Fruit fly (Drosophila melanogaster) whole organism, embryonic: ENCODE measurements around the gene CG6441.
A peak's percentile ranks its signal among the peaks of the same experiment; 100 is the strongest.

Experiments
- CG10147 ChIP-seq: fragments of 200-800 bp; sonication (Bioruptor generic); optimal IDR thresholded peaks from 2 replicates; lab custom pipeline; 2019; ENCODE audit warnings: missing biosample characterization, mild to moderate bottlenecking, missing genetic modification characterization, moderate library complexity
- CG10462 ChIP-seq: fragments of 200-800 bp; sonication (Bioruptor generic); optimal IDR thresholded peaks from 2 replicates; lab custom pipeline; 2016; ENCODE audit warnings: missing biosample characterization, missing genetic modification characterization
- CG11085 ChIP-seq: fragments of 200-800 bp; sonication (Bioruptor generic); IDR thresholded peaks from 2 replicates; pipeline ENCODE4 v1.3.6; 2022; ENCODE audit warnings: missing biosample characterization, missing genetic modification characterization
- CG11247 ChIP-seq: fragments of 200-800 bp; sonication (Bioruptor generic); IDR thresholded peaks from 2 replicates; pipeline ENCODE4 v1.3.6; 2022; ENCODE audit warnings: missing biosample characterization, missing genetic modification characterization
- CG11504 ChIP-seq: fragments of 200-800 bp; sonication (Bioruptor generic); optimal IDR thresholded peaks from 3 replicates; lab custom pipeline; 2019; ENCODE audit warnings: missing biosample characterization, mild to moderate bottlenecking, missing genetic modification characterization, moderate library complexity
- CG12071 ChIP-seq: fragments of 200-800 bp; sonication (Bioruptor generic); optimal IDR thresholded peaks from 3 replicates; lab custom pipeline; 2018; ENCODE audit warnings: missing biosample characterization, mild to moderate bottlenecking, missing genetic modification characterization
- CG12219 ChIP-seq: fragments of 200-800 bp; sonication (Bioruptor generic); optimal IDR thresholded peaks from 3 replicates; lab custom pipeline; 2018; ENCODE audit warnings: missing biosample characterization, mild to moderate bottlenecking, missing genetic modification characterization
- CG12391 ChIP-seq: fragments of 200-800 bp; sonication (Bioruptor generic); optimal IDR thresholded peaks from 3 replicates; lab custom pipeline; 2018; ENCODE audit warnings: missing biosample characterization, mild to moderate bottlenecking, missing genetic modification characterization, moderate library complexity
- CG13424 ChIP-seq: fragments of 200-800 bp; sonication (Bioruptor generic); optimal IDR thresholded peaks from 2 replicates; lab custom pipeline; 2019; ENCODE audit warnings: missing biosample characterization, mild to moderate bottlenecking, missing genetic modification characterization, moderate library complexity
- CG15514 ChIP-seq: fragments of 200-800 bp; sonication (Bioruptor generic); optimal IDR thresholded peaks from 3 replicates; lab custom pipeline; 2017; ENCODE audit warnings: missing biosample characterization, missing genetic modification characterization, mild to moderate bottlenecking, moderate library complexity, missing genetic modification reagents
- CG17359 ChIP-seq: fragments of 200-800 bp; sonication (Bioruptor generic); optimal IDR thresholded peaks from 3 replicates; lab custom pipeline; 2018; ENCODE audit warnings: missing biosample characterization, mild to moderate bottlenecking, missing genetic modification characterization, moderate library complexity
- CG17361 ChIP-seq: fragments of 200-800 bp; sonication (Bioruptor generic); IDR thresholded peaks from 3 replicates; pipeline ENCODE4 v1.3.6; 2022; ENCODE audit warnings: missing biosample characterization, missing genetic modification characterization
- CG17912 ChIP-seq: fragments of 200-800 bp; sonication (Bioruptor generic); optimal IDR thresholded peaks from 2 replicates; lab custom pipeline; 2018; ENCODE audit warnings: missing biosample characterization, mild to moderate bottlenecking, missing genetic modification characterization
- CG18262 ChIP-seq: fragments of 200-800 bp; optimal IDR thresholded peaks from 3 replicates; lab custom pipeline; 2019; ENCODE audit warnings: missing biosample characterization, mild to moderate bottlenecking, missing genetic modification characterization, moderate library complexity
- CG18599 ChIP-seq: fragments of 200-800 bp; sonication (Bioruptor generic); optimal IDR thresholded peaks from 3 replicates; lab custom pipeline; 2017; ENCODE audit warnings: missing biosample characterization, missing genetic modification characterization, mild to moderate bottlenecking, moderate library complexity, missing genetic modification reagents
- CG18619 ChIP-seq: fragments of 200-800 bp; sonication (Bioruptor generic); optimal IDR thresholded peaks from 3 replicates; lab custom pipeline; 2017; ENCODE audit warnings: missing biosample characterization, mild to moderate bottlenecking, missing genetic modification characterization
- CG2202 ChIP-seq: fragments of 200-800 bp; sonication (Bioruptor generic); optimal IDR thresholded peaks from 2 replicates; lab custom pipeline; 2018; ENCODE audit warnings: missing biosample characterization, mild to moderate bottlenecking, missing genetic modification characterization
- CG30431 ChIP-seq: fragments of 200-800 bp; sonication (Bioruptor generic); optimal IDR thresholded peaks from 2 replicates; lab custom pipeline; 2017; ENCODE audit warnings: missing biosample characterization, missing genetic modification characterization
- CG32767 ChIP-seq: fragments of 200-800 bp; sonication (Bioruptor generic); IDR thresholded peaks from 2 replicates; pipeline ENCODE4 v1.3.6; 2022; ENCODE audit warnings: missing biosample characterization, missing genetic modification characterization
- CG33213 ChIP-seq: fragments of 200-800 bp; sonication (Bioruptor generic); optimal IDR thresholded peaks from 3 replicates; lab custom pipeline; 2016; ENCODE audit warnings: missing biosample characterization, missing genetic modification characterization
- CG3407 ChIP-seq: fragments of 200-800 bp; sonication (Bioruptor generic); optimal IDR thresholded peaks from 2 replicates; lab custom pipeline; 2018; ENCODE audit warnings: missing biosample characterization, mild to moderate bottlenecking, missing genetic modification characterization
- CG34376 ChIP-seq: fragments of 200-800 bp; sonication (Bioruptor generic); optimal IDR thresholded peaks from 2 replicates; lab custom pipeline; 2018; ENCODE audit warnings: missing biosample characterization, mild to moderate bottlenecking, missing genetic modification characterization
- CG4730 ChIP-seq: fragments of 200-800 bp; sonication (Bioruptor generic); IDR thresholded peaks from 2 replicates; pipeline ENCODE4 v1.3.6; 2022; ENCODE audit warnings: missing biosample characterization, missing genetic modification characterization
- CG6689 ChIP-seq: fragments of 200-800 bp; sonication (Bioruptor generic); IDR thresholded peaks from 2 replicates; pipeline ENCODE4 v1.3.6; 2022; ENCODE audit warnings: missing biosample characterization, missing genetic modification characterization
- CG7745 ChIP-seq: fragments of 200-800 bp; sonication (Bioruptor generic); optimal IDR thresholded peaks from 2 replicates; lab custom pipeline; 2018; ENCODE audit warnings: missing biosample characterization, mild to moderate bottlenecking, missing genetic modification characterization, moderate library complexity
- CG7987 ChIP-seq: fragments of 200-800 bp; sonication (Bioruptor generic); optimal IDR thresholded peaks from 2 replicates; lab custom pipeline; 2018; ENCODE audit warnings: missing biosample characterization, mild to moderate bottlenecking, missing genetic modification characterization, moderate library complexity
- CG8089 ChIP-seq: fragments of 200-800 bp; sonication (Bioruptor generic); optimal IDR thresholded peaks from 3 replicates; lab custom pipeline; 2016; ENCODE audit warnings: missing biosample characterization, missing genetic modification characterization
- CG8924 ChIP-seq: fragments of 200-800 bp; optimal IDR thresholded peaks from 3 replicates; lab custom pipeline; 2019; ENCODE audit warnings: missing biosample characterization, mild to moderate bottlenecking, missing genetic modification characterization, moderate library complexity
- CG9727 ChIP-seq: fragments of 200-800 bp; sonication (Bioruptor generic); optimal IDR thresholded peaks from 3 replicates; lab custom pipeline; 2017; ENCODE audit warnings: missing biosample characterization, mild to moderate bottlenecking, missing genetic modification characterization
- Eip74EF ChIP-seq, 2 experiments: fragments of 200-800 bp in 1 of 2; fragments of >200 bp in 1 of 2; sonication (Bioruptor generic) in 1 of 2; optimal IDR thresholded peaks; 2 replicates each; lab custom pipeline; 2017 to 2019; ENCODE audit warnings: missing biosample characterization in 2 of 2, missing genetic modification characterization in 2 of 2, mild to moderate bottlenecking in 1 of 2, moderate library complexity in 1 of 2
- Hmr ChIP-seq: fragments of 200-800 bp; sonication (Bioruptor generic); optimal IDR thresholded peaks from 3 replicates; lab custom pipeline; 2017; ENCODE audit warnings: mild to moderate bottlenecking, missing biosample characterization, missing genetic modification reagents, missing genetic modification characterization
- Kr ChIP-seq: fragments of 200-800 bp; sonication (Bioruptor generic); optimal IDR thresholded peaks from 2 replicates; lab custom pipeline; 2017; ENCODE audit warnings: missing biosample characterization, mild to moderate bottlenecking, missing genetic modification characterization
- Mes4 ChIP-seq: fragments of 200-800 bp; sonication (Bioruptor generic); optimal IDR thresholded peaks from 2 replicates; lab custom pipeline; 2016; ENCODE audit warnings: missing biosample characterization, missing genetic modification characterization
- NC2β ChIP-seq: fragments of 200-800 bp; sonication (Bioruptor generic); optimal IDR thresholded peaks from 2 replicates; lab custom pipeline; 2016; ENCODE audit warnings: missing biosample characterization, missing genetic modification characterization
- NfI ChIP-seq: fragments of 200-800 bp; sonication (Bioruptor generic); optimal IDR thresholded peaks from 3 replicates; lab custom pipeline; 2018; ENCODE audit warnings: missing biosample characterization, mild to moderate bottlenecking, missing genetic modification characterization, moderate library complexity
- Opbp ChIP-seq: fragments of 200-800 bp; sonication (Bioruptor generic); IDR thresholded peaks from 3 replicates; pipeline ENCODE4 v1.3.6; 2022; ENCODE audit warnings: missing biosample characterization, missing genetic modification characterization; ENCODE audit not compliant: partially characterized antibody
- Pdp1 ChIP-seq, 2 experiments: fragments of 200-800 bp; sonication (Bioruptor generic); optimal IDR thresholded peaks; 3 replicates each; lab custom pipeline; 2016; ENCODE audit warnings: missing biosample characterization in 2 of 2, missing genetic modification characterization in 2 of 2, mild to moderate bottlenecking in 1 of 2, moderate library complexity in 1 of 2
- Poxn ChIP-seq: fragments of 200-800 bp; sonication (Bioruptor generic); IDR thresholded peaks from 2 replicates; pipeline ENCODE4 v1.3.6; 2022; ENCODE audit warnings: missing biosample characterization, missing genetic modification characterization
- bowl ChIP-seq: fragments of 200-800 bp; sonication (Bioruptor generic); IDR thresholded peaks from 2 replicates; pipeline ENCODE4 v1.3.6; 2022; ENCODE audit warnings: missing biosample characterization, missing genetic modification characterization
- dmrt99B ChIP-seq: fragments of 200-800 bp; sonication (Bioruptor generic); optimal IDR thresholded peaks from 2 replicates; lab custom pipeline; 2018; ENCODE audit warnings: missing biosample characterization, mild to moderate bottlenecking, missing genetic modification characterization, moderate library complexity
- fd3F ChIP-seq: fragments of 200-800 bp; sonication (Bioruptor generic); optimal IDR thresholded peaks from 2 replicates; lab custom pipeline; 2018; ENCODE audit warnings: missing biosample characterization, mild to moderate bottlenecking, missing genetic modification characterization, moderate library complexity
- fd64A ChIP-seq: fragments of 200-800 bp; sonication (Bioruptor generic); optimal IDR thresholded peaks from 3 replicates; lab custom pipeline; 2018; ENCODE audit warnings: missing biosample characterization, mild to moderate bottlenecking, missing genetic modification characterization
- gro ChIP-seq: fragments of 200-800 bp; sonication (Bioruptor generic); optimal IDR thresholded peaks from 2 replicates; lab custom pipeline; 2016; ENCODE audit warnings: missing biosample characterization, missing genetic modification characterization
- hth ChIP-seq: fragments of >200 bp; optimal IDR thresholded peaks from 2 replicates; lab custom pipeline; 2017; ENCODE audit warnings: inconsistent platforms
- jumu ChIP-seq: fragments of 200-800 bp; sonication (Bioruptor generic); optimal IDR thresholded peaks from 3 replicates; lab custom pipeline; 2016; ENCODE audit warnings: missing biosample characterization, missing genetic modification characterization
- klu ChIP-seq: fragments of 200-800 bp; sonication (Bioruptor generic); IDR thresholded peaks from 2 replicates; pipeline ENCODE4 v1.3.6; 2022; ENCODE audit warnings: missing biosample characterization, missing genetic modification characterization
- nom ChIP-seq: fragments of 200-800 bp; sonication (Bioruptor generic); optimal IDR thresholded peaks from 2 replicates; lab custom pipeline; 2017; ENCODE audit warnings: missing biosample characterization, missing genetic modification characterization, mild to moderate bottlenecking, moderate library complexity, missing genetic modification reagents
- onecut ChIP-seq: fragments of 200-800 bp; sonication (Bioruptor generic); IDR thresholded peaks from 2 replicates; pipeline ENCODE4 v1.3.6; 2022; ENCODE audit warnings: missing biosample characterization, missing genetic modification characterization
- sima ChIP-seq: fragments of 200-800 bp; sonication (Bioruptor generic); optimal IDR thresholded peaks from 2 replicates; lab custom pipeline; 2016; ENCODE audit warnings: missing biosample characterization, missing genetic modification characterization
- zfh1 ChIP-seq: fragments of 200-800 bp; sonication (Bioruptor generic); IDR thresholded peaks from 3 replicates; pipeline ENCODE4 v1.3.6; 2022; ENCODE audit warnings: missing biosample characterization, missing genetic modification characterization

CG6441 gene

DNA sequence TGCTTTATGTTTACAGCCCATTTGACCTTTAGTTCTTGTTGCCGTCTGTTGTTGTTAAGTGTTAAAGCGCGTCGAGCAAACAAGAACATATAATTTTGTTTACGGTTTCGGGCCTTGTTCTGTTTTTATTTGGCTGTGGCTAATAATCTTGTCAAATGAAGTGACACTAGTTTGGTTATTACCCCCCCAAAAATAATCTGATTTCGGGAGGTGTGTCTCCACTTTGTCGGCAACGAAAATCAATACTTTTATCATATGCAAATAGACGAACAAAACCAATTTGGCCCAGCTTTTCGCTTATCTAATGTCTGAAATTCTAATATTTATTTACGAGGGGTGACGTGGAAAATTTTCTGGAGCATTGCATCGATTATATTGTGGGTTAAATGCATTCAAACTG lies 44.4 kb downstream of the CG6441 start (continued):
- TF ChIP-seq Pdp1 (GFP tag; optimal IDR thresholded peaks at IDR 0.05; lab: Kevin White, UChicago) (peak in 1 of 2 experiments; percentile 28), CG30431 (GFP tag; lab: Kevin White, UChicago) (no peak), CG12071 (GFP tag; lab: Kevin White, UChicago) (peak; percentile 36), CG18619 (GFP tag; lab: Kevin White, UChicago) (peak; percentile 24), CG11504 (tag; lab: Kevin White, UChicago) (peak; percentile 33), CG17912 (peak; percentile 33), CG8924 (tag; lab: Kevin White, UChicago) (peak; percentile 27), CG10462 (GFP tag; lab: Kevin White, UChicago) (no peak), CG11247 (GFP tag; lab: Robert Waterston, UW) (no peak), onecut (GFP tag; lab: Robert Waterston, UW) (peak; percentile 57), CG10147 (GFP tag; lab: Kevin White, UChicago) (no peak), CG11085 (no peak), CG6689 (no peak), CG13424 (tag; lab: Kevin White, UChicago) (peak; percentile 41), Eip74EF (GFP tag; optimal IDR thresholded peaks at IDR 0.05; lab: Kevin White, UChicago) (peak in 1 of 2 experiments; percentile 21), CG15514 (peak; percentile 24), klu (GFP tag; lab: Robert Waterston, UW) (no peak), CG9727 (GFP tag; lab: Kevin White, UChicago) (peak; percentile 43), CG34376 (peak; percentile 21), CG2202 (tag; lab: Kevin White, UChicago) (peak; percentile 70), CG17361 (peak; percentile 34; the same call in 1 of the 3 replicates), NC2β (GFP tag; lab: Kevin White, UChicago) (peak; percentile 26), Opbp (GFP tag; lab: Robert Waterston, UW) (no peak), zfh1 (GFP tag; lab: Robert Waterston, UW) (0 out of 3 replicates have a peak, but pooled peaks have one; percentile 18), CG17359 (tag; lab: Kevin White, UChicago) (peak; percentile 38), CG33213 (GFP tag; lab: Kevin White, UChicago) (no peak), sima (no peak), bowl (GFP tag; lab: Robert Waterston, UW) (no peak), CG3407 (GFP tag; lab: Kevin White, UChicago) (peak; percentile 54), CG18599 (GFP tag; lab: Kevin White, UChicago) (peak; percentile 33), CG32767 (GFP tag; lab: Robert Waterston, UW) (no peak), Mes4 (GFP tag; lab: Kevin White, UChicago) (no peak), gro (GFP tag; lab: Kevin White, UChicago) (peak; percentile 28), dmrt99B (tag; lab: Kevin White, UChicago) (peak; percentile 22), CG12219 (GFP tag; lab: Kevin White, UChicago) (peak; percentile 46), fd64A (GFP tag; lab: Kevin White, UChicago) (peak; percentile 66), hth (lab: Kevin White, UChicago) (no peak), Poxn (GFP tag; lab: Robert Waterston, UW) (no peak), CG7745 (tag; lab: Kevin White, UChicago) (no peak), Kr (GFP tag; lab: Kevin White, UChicago) (peak; percentile 55), CG8089 (GFP tag; lab: Kevin White, UChicago) (peak; percentile 33), jumu (GFP tag; lab: Kevin White, UChicago) (no peak), nom (no peak), Hmr (GFP tag; lab: Kevin White, UChicago) (peak; percentile 39), CG4730 (GFP tag; lab: Robert Waterston, UW) (no peak), CG7987 (GFP tag; lab: Kevin White, UChicago) (peak; percentile 27), fd3F (GFP tag; lab: Kevin White, UChicago) (peak; percentile 51), CG18262 (tag; lab: Kevin White, UChicago) (peak; percentile 32), NfI (GFP tag; lab: Kevin White, UChicago) (no peak), CG12391 (tag; lab: Kevin White, UChicago) (peak; percentile 0)
